Fruit fly (Drosophila melanogaster) whole organism, embryonic: ENCODE results near the gene pod1.

Experiments used
- Abd-B ChIP-seq: fragments of 200-800 bp; sonication (Bioruptor generic); optimal IDR thresholded peaks from 2 replicates; lab custom pipeline; 2018; ENCODE audit warnings: missing biosample characterization, mild to moderate bottlenecking, missing genetic modification characterization, moderate library complexity
- Atf-2 ChIP-seq: fragments of 200-800 bp; sonication (Bioruptor generic); optimal IDR thresholded peaks from 2 replicates; lab custom pipeline; 2016; ENCODE audit warnings: missing biosample characterization, missing genetic modification characterization
- Bgb ChIP-seq: fragments of 200-800 bp; sonication (Bioruptor generic); IDR thresholded peaks from 2 replicates; pipeline ENCODE4 v1.3.6; 2022; ENCODE audit warnings: missing biosample characterization, missing genetic modification characterization; ENCODE audit not compliant: partially characterized antibody
- CG10431 ChIP-seq: fragments of 200-800 bp; sonication (Bioruptor generic); optimal IDR thresholded peaks from 3 replicates; lab custom pipeline; 2018; ENCODE audit warnings: missing biosample characterization, mild to moderate bottlenecking, missing genetic modification characterization
- CG11247 ChIP-seq: fragments of 200-800 bp; sonication (Bioruptor generic); IDR thresholded peaks from 2 replicates; pipeline ENCODE4 v1.3.6; 2022; ENCODE audit warnings: missing biosample characterization, missing genetic modification characterization
- CG11398 ChIP-seq: fragments of 200-800 bp; sonication (Bioruptor generic); optimal IDR thresholded peaks from 2 replicates; lab custom pipeline; 2016; ENCODE audit warnings: missing biosample characterization, missing genetic modification characterization
- CG11456 ChIP-seq: fragments of 200-800 bp; sonication (Bioruptor generic); IDR thresholded peaks from 3 replicates; pipeline ENCODE4 v1.3.6; 2022; ENCODE audit warnings: missing biosample characterization, missing genetic modification characterization
- CG12071 ChIP-seq: fragments of 200-800 bp; sonication (Bioruptor generic); optimal IDR thresholded peaks from 3 replicates; lab custom pipeline; 2018; ENCODE audit warnings: missing biosample characterization, mild to moderate bottlenecking, missing genetic modification characterization
- CG1233 ChIP-seq: fragments of 200-800 bp; sonication (Bioruptor generic); optimal IDR thresholded peaks from 4 replicates; lab custom pipeline; 2018; ENCODE audit warnings: missing biosample characterization, mild to moderate bottlenecking, missing genetic modification characterization
- CG13775 ChIP-seq: fragments of 200-800 bp; sonication (Bioruptor generic); optimal IDR thresholded peaks from 3 replicates; lab custom pipeline; 2017; ENCODE audit warnings: missing biosample characterization, mild to moderate bottlenecking, missing genetic modification characterization
- CG17829 ChIP-seq: fragments of 200-800 bp; optimal IDR thresholded peaks from 2 replicates; lab custom pipeline; 2019; ENCODE audit warnings: missing biosample characterization, mild to moderate bottlenecking, missing genetic modification characterization, moderate library complexity
- CG1832 ChIP-seq: fragments of 200-800 bp; sonication (Bioruptor generic); optimal IDR thresholded peaks from 2 replicates; lab custom pipeline; 2017; ENCODE audit warnings: missing biosample characterization, mild to moderate bottlenecking, missing genetic modification characterization, inconsistent platforms
- CG2116 ChIP-seq: fragments of 200-800 bp; sonication (Bioruptor generic); optimal IDR thresholded peaks from 3 replicates; lab custom pipeline; 2018; ENCODE audit warnings: missing biosample characterization, mild to moderate bottlenecking, missing genetic modification characterization
- CG2678 ChIP-seq: fragments of 200-800 bp; sonication (Bioruptor generic); optimal IDR thresholded peaks from 3 replicates; lab custom pipeline; 2019; ENCODE audit warnings: missing biosample characterization, mild to moderate bottlenecking, missing genetic modification characterization, moderate library complexity
- CG32767 ChIP-seq: fragments of 200-800 bp; sonication (Bioruptor generic); IDR thresholded peaks from 2 replicates; pipeline ENCODE4 v1.3.6; 2022; ENCODE audit warnings: missing biosample characterization, missing genetic modification characterization
- CG4404 ChIP-seq: fragments of 200-800 bp; sonication (Bioruptor generic); IDR thresholded peaks from 2 replicates; pipeline ENCODE4 v1.3.6; 2022; ENCODE audit warnings: missing biosample characterization, missing genetic modification characterization
- CG4854 ChIP-seq: fragments of 200-800 bp; sonication (Bioruptor generic); optimal IDR thresholded peaks from 2 replicates; lab custom pipeline; 2016; ENCODE audit warnings: missing biosample characterization, missing genetic modification characterization, inconsistent platforms
- CG6689 ChIP-seq: fragments of 200-800 bp; sonication (Bioruptor generic); IDR thresholded peaks from 2 replicates; pipeline ENCODE4 v1.3.6; 2022; ENCODE audit warnings: missing biosample characterization, missing genetic modification characterization
- CHES-1-like ChIP-seq: fragments of 200-800 bp; sonication (Bioruptor generic); optimal IDR thresholded peaks from 2 replicates; lab custom pipeline; 2016; ENCODE audit warnings: missing biosample characterization, missing genetic modification characterization
- CoRest ChIP-seq: fragments of 200-800 bp; sonication (Bioruptor generic); optimal IDR thresholded peaks from 3 replicates; lab custom pipeline; 2018; ENCODE audit warnings: missing biosample characterization, mild to moderate bottlenecking, missing genetic modification characterization, moderate library complexity
- D ChIP-seq, 2 experiments: fragments of 200-800 bp in 1 of 2; fragments of >200 bp in 1 of 2; sonication (Bioruptor generic) in 1 of 2; optimal IDR thresholded peaks; 2 replicates in 1 of 2; 3 replicates in 1 of 2; lab custom pipeline; 2017; ENCODE audit warnings: mild to moderate bottlenecking in 1 of 2, missing biosample characterization in 1 of 2, missing genetic modification characterization in 1 of 2, missing genetic modification reagents in 1 of 2
- Doc3 ChIP-seq: fragments of 200-800 bp; sonication (Bioruptor generic); IDR thresholded peaks from 3 replicates; pipeline ENCODE4 v1.3.6; 2022; ENCODE audit warnings: missing biosample characterization, missing genetic modification characterization; ENCODE audit not compliant: partially characterized antibody
- Gsc ChIP-seq: fragments of 200-800 bp; sonication (Bioruptor generic); IDR thresholded peaks from 2 replicates; pipeline ENCODE4 v1.3.6; 2022; ENCODE audit warnings: missing biosample characterization, missing genetic modification characterization
- MESR4 ChIP-seq: fragments of 200-800 bp; sonication (Bioruptor generic); optimal IDR thresholded peaks from 2 replicates; lab custom pipeline; 2018; ENCODE audit warnings: missing biosample characterization, mild to moderate bottlenecking, missing genetic modification characterization, moderate library complexity
- Opbp ChIP-seq: fragments of 200-800 bp; sonication (Bioruptor generic); IDR thresholded peaks from 3 replicates; pipeline ENCODE4 v1.3.6; 2022; ENCODE audit warnings: missing biosample characterization, missing genetic modification characterization; ENCODE audit not compliant: partially characterized antibody
- Sry-δ ChIP-seq: fragments of 200-800 bp; sonication (Bioruptor generic); optimal IDR thresholded peaks from 2 replicates; lab custom pipeline; 2016; ENCODE audit warnings: missing biosample characterization, missing genetic modification characterization
- Tbp ChIP-seq: fragments of >200 bp; optimal IDR thresholded peaks from 2 replicates; lab custom pipeline; 2018; ENCODE audit warnings: missing biosample characterization, missing genetic modification characterization
- Trl ChIP-seq, 3 experiments: fragments of >200 bp in 2 of 3; fragments of 200-800 bp in 1 of 3; sonication (Bioruptor generic) in 1 of 3; optimal IDR thresholded peaks; 2 replicates in 1 of 3; 3 replicates in 2 of 3; lab custom pipeline; 2016 to 2017; ENCODE audit warnings: missing biosample characterization in 1 of 3, missing genetic modification characterization in 1 of 3
- YL-1 ChIP-seq: fragments of 200-800 bp; sonication (Bioruptor generic); optimal IDR thresholded peaks from 3 replicates; lab custom pipeline; 2017; ENCODE audit warnings: missing biosample characterization, mild to moderate bottlenecking, missing genetic modification characterization
- amos ChIP-seq: fragments of 200-800 bp; sonication (Bioruptor generic); IDR thresholded peaks from 2 replicates; pipeline ENCODE4 v1.3.6; 2022; ENCODE audit warnings: missing biosample characterization, missing genetic modification characterization; ENCODE audit not compliant: partially characterized antibody
- btn ChIP-seq: fragments of 200-800 bp; sonication (Bioruptor generic); optimal IDR thresholded peaks from 2 replicates; lab custom pipeline; 2016; ENCODE audit warnings: missing biosample characterization, missing genetic modification characterization
- crc ChIP-seq: fragments of 200-800 bp; sonication (Bioruptor generic); optimal IDR thresholded peaks from 2 replicates; lab custom pipeline; 2016; ENCODE audit warnings: missing biosample characterization, missing genetic modification characterization
- dm ChIP-seq: fragments of 200-800 bp; sonication (Bioruptor generic); optimal IDR thresholded peaks from 3 replicates; lab custom pipeline; 2016; ENCODE audit warnings: missing biosample characterization, missing genetic modification characterization
- dmrt99B ChIP-seq: fragments of 200-800 bp; sonication (Bioruptor generic); optimal IDR thresholded peaks from 2 replicates; lab custom pipeline; 2018; ENCODE audit warnings: missing biosample characterization, mild to moderate bottlenecking, missing genetic modification characterization, moderate library complexity
- dysf ChIP-seq: fragments of 200-800 bp; sonication (Bioruptor generic); IDR thresholded peaks from 3 replicates; pipeline ENCODE4 v1.3.6; 2022; ENCODE audit warnings: missing biosample characterization, missing genetic modification characterization
- hb ChIP-seq: fragments of 200-800 bp; sonication (Bioruptor generic); IDR thresholded peaks from 3 replicates; pipeline ENCODE4 v1.3.6; 2022; ENCODE audit warnings: missing biosample characterization, missing genetic modification characterization; ENCODE audit not compliant: partially characterized antibody
- hbn ChIP-seq: fragments of 200-800 bp; sonication (Bioruptor generic); IDR thresholded peaks from 2 replicates; pipeline ENCODE4 v1.3.6; 2022; ENCODE audit warnings: missing biosample characterization, missing genetic modification characterization; ENCODE audit not compliant: partially characterized antibody
- her ChIP-seq: fragments of 200-800 bp; sonication (Bioruptor generic); optimal IDR thresholded peaks from 2 replicates; lab custom pipeline; 2016; ENCODE audit warnings: missing biosample characterization, missing genetic modification characterization
- insv ChIP-seq, 2 experiments: fragments of 200-800 bp; sonication (Bioruptor generic); optimal IDR thresholded peaks; 3 replicates each; lab custom pipeline; 2016 to 2018; ENCODE audit warnings: missing biosample characterization in 2 of 2, missing genetic modification characterization in 2 of 2
- kni ChIP-seq: fragments of 200-800 bp; sonication (Bioruptor generic); optimal IDR thresholded peaks from 3 replicates; lab custom pipeline; 2017; ENCODE audit warnings: mild to moderate bottlenecking, missing biosample characterization, missing genetic modification reagents, missing genetic modification characterization
- lbe ChIP-seq: fragments of 200-800 bp; sonication (Bioruptor generic); optimal IDR thresholded peaks from 2 replicates; lab custom pipeline; 2016; ENCODE audit warnings: missing biosample characterization, mild to moderate bottlenecking, missing genetic modification characterization
- maf-S ChIP-seq: fragments of 200-800 bp; sonication (Bioruptor generic); optimal IDR thresholded peaks from 2 replicates; lab custom pipeline; 2016; ENCODE audit warnings: missing biosample characterization, missing genetic modification characterization
- mld ChIP-seq: fragments of 200-800 bp; sonication (Bioruptor generic); IDR thresholded peaks from 3 replicates; pipeline ENCODE4 v1.3.6; 2022; ENCODE audit warnings: missing biosample characterization, missing genetic modification characterization; ENCODE audit not compliant: partially characterized antibody
- pfk ChIP-seq: fragments of 200-800 bp; sonication (Bioruptor generic); optimal IDR thresholded peaks from 2 replicates; lab custom pipeline; 2018; ENCODE audit warnings: missing biosample characterization, mild to moderate bottlenecking, missing genetic modification characterization, moderate library complexity
- phol ChIP-seq: fragments of 200-800 bp; sonication (Bioruptor generic); optimal IDR thresholded peaks from 3 replicates; lab custom pipeline; 2018; ENCODE audit warnings: missing biosample characterization, mild to moderate bottlenecking, missing genetic modification characterization, moderate library complexity
- row ChIP-seq: fragments of 200-800 bp; sonication (Bioruptor generic); IDR thresholded peaks from 3 replicates; pipeline ENCODE4 v1.3.6; 2022; ENCODE audit warnings: missing biosample characterization, missing genetic modification characterization
- sr ChIP-seq: fragments of 200-800 bp; sonication (Bioruptor generic); IDR thresholded peaks from 3 replicates; pipeline ENCODE4 v1.3.6; 2022; ENCODE audit warnings: missing biosample characterization, missing genetic modification characterization
- toy ChIP-seq: fragments of 200-800 bp; sonication (Bioruptor generic); IDR thresholded peaks from 2 replicates; pipeline ENCODE4 v1.3.6; 2022; ENCODE audit warnings: missing biosample characterization, missing genetic modification characterization
- unc-4 ChIP-seq: fragments of 200-800 bp; sonication (Bioruptor generic); IDR thresholded peaks from 2 replicates; pipeline ENCODE4 v1.3.6; 2022; ENCODE audit warnings: missing biosample characterization, missing genetic modification characterization; ENCODE audit not compliant: partially characterized antibody
- wek ChIP-seq: fragments of 200-800 bp; sonication (Bioruptor generic); optimal IDR thresholded peaks from 3 replicates; lab custom pipeline; 2018; ENCODE audit warnings: missing biosample characterization, mild to moderate bottlenecking, missing genetic modification characterization, moderate library complexity

The pod1 gene

dm6 chrX:6824203-6824602, 20.7 kb downstream of the pod1 start, which contains the start of gene nonC:
Gene nonC (plus strand): TSS chrX:6824496.
- TF ChIP-seq Sry-δ (GFP tag; lab: Kevin White, UChicago) (peak; percentile 81), amos (GFP tag; lab: Robert Waterston, UW) (peak; percentile 87), CG17829 (tag; lab: Kevin White, UChicago) (no peak), hb (GFP tag; lab: Robert Waterston, UW) (peak; percentile 85), CG2116 (GFP tag; lab: Kevin White, UChicago) (peak; percentile 88), Bgb (GFP tag; lab: Robert Waterston, UW) (peak; percentile 89), Doc3 (GFP tag; lab: Robert Waterston, UW) (peak; percentile 84), CG4854 (GFP tag; lab: Kevin White, UChicago) (no peak), dmrt99B (tag; lab: Kevin White, UChicago) (no peak), CG11456 (no peak), toy (GFP tag; lab: Robert Waterston, UW) (no peak), CG32767 (GFP tag; lab: Robert Waterston, UW) (no peak), CG2678 (tag; lab: Kevin White, UChicago) (no peak), crc (no peak), insv (GFP tag; optimal IDR thresholded peaks at IDR 0.05; lab: Kevin White, UChicago) (no peak), CG1233 (GFP tag; lab: Kevin White, UChicago) (no peak), mld (peak; percentile 70; the same call in 2 of the 3 replicates), YL-1 (peak; percentile 28), row (GFP tag; lab: Robert Waterston, UW) (peak; percentile 56), kni (GFP tag; lab: Kevin White, UChicago) (no peak), D (optimal IDR thresholded peaks at IDR 0.05; lab: Kevin White, UChicago) (no peak), D (GFP tag; optimal IDR thresholded peaks at IDR 0.05; lab: Kevin White, UChicago) (no peak), Atf-2 (GFP tag; lab: Kevin White, UChicago) (no peak), pfk (no peak), lbe (no peak), wek (GFP tag; lab: Kevin White, UChicago) (no peak), CG6689 (GFP tag; lab: Robert Waterston, UW) (no peak), CG11247 (GFP tag; lab: Robert Waterston, UW) (no peak), CG4404 (GFP tag; lab: Robert Waterston, UW) (no peak), CHES-1-like (no peak), CG10431 (no peak), dysf (GFP tag; lab: Robert Waterston, UW) (no peak), btn (GFP tag; lab: Kevin White, UChicago) (no peak), Trl (optimal IDR thresholded peaks at IDR 0.05; lab: Kevin White, UChicago) (no peak), Trl (GFP tag; optimal IDR thresholded peaks at IDR 0.05; lab: Kevin White, UChicago) (no peak), CG1832 (GFP tag; lab: Kevin White, UChicago) (no peak), Tbp (GFP tag; lab: Kevin White, UChicago) (no peak), her (GFP tag; lab: Kevin White, UChicago) (no peak), Opbp (peak; percentile 76), Abd-B (no peak), CG11398 (GFP tag; lab: Kevin White, UChicago) (no peak), CG12071 (GFP tag; lab: Kevin White, UChicago) (no peak), CG13775 (no peak), maf-S (GFP tag; lab: Kevin White, UChicago) (no peak), sr (no peak), dm (GFP tag; lab: Kevin White, UChicago) (peak; percentile 30), unc-4 (peak; percentile 81), hbn (GFP tag; lab: Robert Waterston, UW) (peak; percentile 80), MESR4 (peak; percentile 62), Gsc (GFP tag; lab: Robert Waterston, UW) (no peak), phol (tag; lab: Kevin White, UChicago) (peak; percentile 34), CoRest (no peak)
